Worm (Caenorhabditis elegans) whole organism, young adult: ENCODE results near the gene F36H1.3.
A peak's percentile ranks its signal among the peaks of the same experiment; 100 is the strongest.

ENCODE experiments used
- B0336.3 ChIP-seq: fragments of 200-800 bp; sonication (Bioruptor generic); IDR thresholded peaks from 2 replicates; pipeline ENCODE4 v1.3.6; 2022; ENCODE audit warnings: missing genetic modification characterization, missing compliant biosample characterization
- D2030.7 ChIP-seq: fragments of 200-800 bp; sonication (Bioruptor generic); IDR thresholded peaks from 2 replicates; pipeline ENCODE4 v1.3.6; 2022; ENCODE audit warnings: missing genetic modification reagents, missing genetic modification characterization, missing compliant biosample characterization
- F10E7.11 ChIP-seq: sonication (generic microtip); optimal IDR thresholded peaks from 2 replicates; lab custom pipeline; 2017; ENCODE audit warnings: mild to moderate bottlenecking, missing genetic modification characterization, moderate library complexity, missing compliant biosample characterization
- athp-1 ChIP-seq: sonication (generic microtip); optimal IDR thresholded peaks from 2 replicates; lab custom pipeline; 2017; ENCODE audit warnings: mild to moderate bottlenecking, missing genetic modification characterization, missing compliant biosample characterization
- attf-5 ChIP-seq: fragments of 200-800 bp; sonication (Bioruptor generic); optimal IDR thresholded peaks from 2 replicates; lab custom pipeline; 2018; ENCODE audit warnings: mild to moderate bottlenecking, missing genetic modification characterization, missing compliant biosample characterization
- cebp-2 ChIP-seq: fragments of 200-800 bp; sonication (Bioruptor generic); IDR thresholded peaks from 2 replicates; pipeline ENCODE4 v1.3.6; 2022; ENCODE audit warnings: missing genetic modification characterization, missing compliant biosample characterization
- egl-18 ChIP-seq: fragments of 200-800 bp; sonication (Bioruptor generic); IDR thresholded peaks from 2 replicates; pipeline ENCODE4 v1.3.6; 2022; ENCODE audit warnings: missing genetic modification reagents, missing genetic modification characterization, missing compliant biosample characterization
- fkh-3 ChIP-seq: sonication (generic microtip); optimal IDR thresholded peaks from 2 replicates; lab custom pipeline; 2016; ENCODE audit warnings: mild to moderate bottlenecking, missing genetic modification characterization, missing compliant biosample characterization
- snpc-4 ChIP-seq, 5 experiments: fragments of 150-350 bp in 1 of 5; sonication (generic microtip) in 4 of 5; optimal IDR thresholded peaks; 2 replicates each; lab custom pipeline; 2014 to 2018; ENCODE audit warnings: missing genetic modification characterization in 5 of 5, missing biosample characterization in 3 of 5, antibody characterized with exemption in 2 of 5, mild to moderate bottlenecking in 2 of 5, missing compliant biosample characterization in 2 of 5, missing genotype in 2 of 5, moderate library complexity in 2 of 5, missing genetic modification reagents in 1 of 5
- ztf-26 ChIP-seq: sonication (generic microtip); optimal IDR thresholded peaks from 2 replicates; lab custom pipeline; 2017; ENCODE audit warnings: missing genetic modification characterization, missing compliant biosample characterization
- ztf-28 ChIP-seq: fragments of 200-800 bp; sonication (Bioruptor generic); IDR thresholded peaks from 2 replicates; pipeline ENCODE4 v1.3.6; 2022; ENCODE audit warnings: missing genetic modification reagents, missing genetic modification characterization, missing compliant biosample characterization

DNA sequence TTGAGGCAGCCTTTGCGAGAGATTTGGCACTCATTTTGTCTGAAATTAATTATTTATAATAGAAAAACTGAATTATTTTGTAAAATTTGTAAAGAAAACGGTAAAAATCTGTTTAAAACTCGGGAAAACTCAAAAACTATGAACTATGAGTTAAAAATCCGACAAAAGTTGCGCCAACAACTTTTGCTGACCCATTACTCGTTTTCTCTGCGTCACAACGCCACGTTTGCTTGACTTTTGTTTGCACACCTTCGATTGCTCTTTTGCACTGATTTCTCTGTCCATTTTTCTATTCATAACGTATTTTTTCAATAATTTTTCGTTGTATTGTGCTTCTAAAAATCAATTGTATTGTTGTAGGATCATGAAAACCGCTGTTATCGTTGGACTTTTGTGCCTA is 13.7 kb upstream of the F36H1.3 start, which contains the start of gene fkb-1:
- TF ChIP-seq ztf-26 (tag; lab: Kevin White, UChicago) (no peak), athp-1 (tag; lab: Kevin White, UChicago) (no peak), attf-5 (GFP tag; lab: Kevin White, UChicago) (no peak), egl-18 (GFP tag; lab: Robert Waterston, UW) (no peak), F10E7.11 (tag; lab: Kevin White, UChicago) (no peak), D2030.7 (GFP tag; lab: Robert Waterston, UW) (no peak), fkh-3 (no peak), B0336.3 (GFP tag; lab: Robert Waterston, UW) (no peak), ztf-28 (GFP tag; lab: Robert Waterston, UW) (no peak), snpc-4 (GFP tag; optimal IDR thresholded peaks at IDR 0.05; lab: Kevin White, UChicago) (no peak), snpc-4 (tag; optimal IDR thresholded peaks at IDR 0.05; lab: Kevin White, UChicago) (peak in 1 of 4 experiments; percentile 2), cebp-2 (no peak)
